Worm (Caenorhabditis elegans): Measurements from ENCODE around the gene F08C6.5.

The F08C6.5 gene

DNA sequence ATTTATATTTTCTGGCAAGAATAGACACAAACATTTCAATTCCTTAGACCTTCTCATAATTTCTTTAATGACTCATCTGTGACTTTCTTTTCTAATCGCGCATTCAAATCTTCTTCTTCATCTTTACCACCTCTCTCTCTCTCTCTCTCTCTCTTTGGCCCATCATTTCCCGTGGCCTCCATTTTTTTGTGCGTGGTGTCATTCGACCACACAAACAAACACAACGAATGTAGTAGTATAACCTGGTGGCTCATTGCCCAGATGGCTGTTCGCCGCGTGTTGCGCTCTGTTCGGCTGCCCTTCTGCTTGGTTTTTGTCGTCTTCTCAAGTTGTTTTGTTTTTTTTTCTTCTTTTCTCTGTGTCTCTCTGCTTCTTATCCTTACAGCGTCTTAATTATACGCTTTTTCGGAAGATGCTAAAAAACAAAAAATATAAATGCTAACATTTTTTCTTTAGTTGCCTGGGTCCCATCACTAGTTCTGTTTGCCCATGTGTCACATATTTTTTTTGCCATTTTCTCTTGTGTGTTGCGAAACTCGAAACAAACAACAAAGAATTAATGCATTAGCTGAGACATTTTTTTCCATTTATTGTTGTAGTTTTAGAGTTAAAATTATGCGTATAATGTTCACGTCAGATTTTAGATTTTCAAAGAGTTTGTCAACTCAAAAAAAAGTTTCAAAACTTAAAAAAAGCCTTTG lies 18.4 kb downstream of the F08C6.5 start:
- TF ChIP-seq ztf-7 (tag; optimal IDR thresholded peaks at IDR 0.05) (peak; percentile 13), zag-1 (tag; optimal IDR thresholded peaks at IDR 0.05) (no peak), dmd-6 (GFP tag; IDR thresholded peaks at IDR 0.05) (0 out of 2 replicates have a peak, but pooled peaks have one; percentile 22), R02D3.7 (tag; optimal IDR thresholded peaks at IDR 0.05) (no peak), hif-1 (tag; optimal IDR thresholded peaks at IDR 0.05) (no peak), unc-130 (GFP tag; optimal IDR thresholded peaks at IDR 0.05) (no peak), hlh-30 (tag; optimal IDR thresholded peaks at IDR 0.05; ENCODE audit: insufficient read depth) (peak; percentile 38), T20F7.1 (GFP tag; optimal IDR thresholded peaks at IDR 0.05) (no peak), nhr-111 (GFP tag; optimal IDR thresholded peaks at IDR 0.05) (no peak), mep-1 (tag; optimal IDR thresholded peaks at IDR 0.05) (peak; percentile 68), hlh-11 (tag; optimal IDR thresholded peaks at IDR 0.05) (peak; percentile 58), spr-3 (GFP tag; optimal IDR thresholded peaks at IDR 0.05) (no peak), fkh-10 (GFP tag; optimal IDR thresholded peaks at IDR 0.05) (no peak), nhr-28 (tag; optimal IDR thresholded peaks at IDR 0.05) (peak; percentile 48), snpc-4 (tag; optimal IDR thresholded peaks at IDR 0.05) (no peak), daf-19 (GFP tag; conservative IDR thresholded peaks at IDR 0.05) (no peak), lin-38 (GFP tag; IDR thresholded peaks at IDR 0.05) (no peak), daf-16 (GFP tag; optimal IDR thresholded peaks at IDR 0.05) (peak in 1 of 2 experiments; percentile 19), daf-16 (tag; optimal IDR thresholded peaks at IDR 0.05) (no peak), F26F4.8 (GFP tag; conservative IDR thresholded peaks at IDR 0.05) (no peak), duxl-1 (tag; optimal IDR thresholded peaks at IDR 0.05; ENCODE audit: poor library complexity) (no peak), nhr-77 (tag; optimal IDR thresholded peaks at IDR 0.05) (no peak), nhr-6 (tag; optimal IDR thresholded peaks at IDR 0.05) (peak; percentile 35), mdl-1 (tag; optimal IDR thresholded peaks at IDR 0.05) (peak in 1 of 2 experiments; percentile 46), Y105C5A.15 (GFP tag; IDR thresholded peaks at IDR 0.05) (no peak), ceh-82 (tag; optimal IDR thresholded peaks at IDR 0.05) (no peak), aha-1 (tag) (no peak), spr-1 (tag; optimal IDR thresholded peaks at IDR 0.05) (no peak), F37D6.2 (tag; optimal IDR thresholded peaks at IDR 0.05) (no peak), vab-7 (GFP tag; IDR thresholded peaks at IDR 0.05) (no peak), nhr-102 (tag; optimal IDR thresholded peaks at IDR 0.05) (no peak), ZK546.5 (tag; optimal IDR thresholded peaks at IDR 0.05) (no peak), F44E2.7 (GFP tag; IDR thresholded peaks at IDR 0.05) (no peak), zip-11 (GFP tag; IDR thresholded peaks at IDR 0.05) (no peak), unc-62 (GFP tag; optimal IDR thresholded peaks at IDR 0.05 in 1 of 2) (peak in 1 of 2 experiments; percentile 28), unc-62 (tag; optimal IDR thresholded peaks at IDR 0.05) (no peak), mxl-3 (GFP tag; optimal IDR thresholded peaks at IDR 0.05) (no peak), saeg-2 (GFP tag; IDR thresholded peaks at IDR 0.05) (no peak)

DNA sequence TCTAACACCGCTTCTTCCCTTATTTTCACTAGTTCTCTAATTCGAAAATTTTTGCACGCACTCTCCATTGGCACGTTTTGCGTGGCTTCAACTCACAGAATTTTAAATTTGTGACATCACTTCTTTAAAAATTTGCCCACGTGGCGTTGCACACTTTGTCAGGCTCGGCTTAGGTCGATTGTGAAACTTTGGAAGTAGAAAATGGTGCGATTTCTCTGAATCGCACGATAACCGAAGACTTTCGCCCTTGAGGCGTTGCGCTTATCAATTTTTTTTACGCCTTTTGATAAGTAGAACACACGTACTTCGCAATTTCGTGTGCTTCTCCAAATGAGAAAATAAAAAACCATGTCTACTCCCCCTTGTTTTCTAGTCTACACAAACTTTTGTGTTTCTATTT lies 19.1 kb downstream of the F08C6.5 start:
- TF ChIP-seq mes-2 (tag; optimal IDR thresholded peaks at IDR 0.05; ENCODE audit: poor library complexity, severe bottlenecking) (no peak), daf-19 (GFP tag; conservative IDR thresholded peaks at IDR 0.05) (no peak), php-3 (GFP tag; IDR thresholded peaks at IDR 0.05) (0 out of 2 replicates have a peak, but pooled peaks have one; percentile 49), nhr-42 (GFP tag; IDR thresholded peaks at IDR 0.05) (no peak), nhr-77 (tag; optimal IDR thresholded peaks at IDR 0.05) (no peak), zfp-2 (tag; optimal IDR thresholded peaks at IDR 0.05) (no peak), egl-43 (GFP tag; IDR thresholded peaks at IDR 0.05) (no peak), nhr-28 (tag; optimal IDR thresholded peaks at IDR 0.05) (peak; percentile 85), hlh-30 (tag; optimal IDR thresholded peaks at IDR 0.05; ENCODE audit: insufficient read depth) (peak; percentile 47), hif-1 (tag; optimal IDR thresholded peaks at IDR 0.05) (no peak), nhr-76 (tag; optimal IDR thresholded peaks at IDR 0.05) (no peak), zip-11 (GFP tag; IDR thresholded peaks at IDR 0.05) (no peak), madf-5 (GFP tag; IDR thresholded peaks at IDR 0.05) (no peak), ceh-82 (tag; optimal IDR thresholded peaks at IDR 0.05) (no peak), T26A8.4 (GFP tag; IDR thresholded peaks at IDR 0.05) (no peak), nhr-6 (tag; optimal IDR thresholded peaks at IDR 0.05) (no peak), daf-16 (GFP tag; optimal IDR thresholded peaks at IDR 0.05) (no peak), daf-16 (tag; optimal IDR thresholded peaks at IDR 0.05) (peak; percentile 57), dpl-1 (GFP tag; optimal IDR thresholded peaks at IDR 0.05) (no peak), Y75B8A.6 (GFP tag; IDR thresholded peaks at IDR 0.05) (no peak), F26F4.8 (GFP tag; conservative IDR thresholded peaks at IDR 0.05) (no peak), nhr-111 (GFP tag; optimal IDR thresholded peaks at IDR 0.05) (no peak), nhr-10 (tag; optimal IDR thresholded peaks at IDR 0.05) (no peak), fos-1 (tag; optimal IDR thresholded peaks at IDR 0.05) (no peak)
